Fruit fly (Drosophila melanogaster) whole organism, embryonic: ENCODE data around the gene Gclc.

Experiments used
- CG34422 ChIP-seq: fragments of 200-800 bp; sonication (Bioruptor generic); IDR thresholded peaks from 3 replicates; pipeline ENCODE4 v1.3.6; 2022; ENCODE audit warnings: missing biosample characterization, missing genetic modification characterization
- CG8359 ChIP-seq: fragments of 200-800 bp; sonication (Bioruptor generic); optimal IDR thresholded peaks from 2 replicates; lab custom pipeline; 2017; ENCODE audit warnings: missing biosample characterization, mild to moderate bottlenecking, missing genetic modification characterization, borderline replicate concordance
- Dfd ChIP-seq, 2 experiments: fragments of >200 bp; optimal IDR thresholded peaks; 2 replicates each; lab custom pipeline; 2017; ENCODE audit warnings: missing biosample characterization in 2 of 2, missing genetic modification characterization in 2 of 2
- Hey ChIP-seq: fragments of 200-800 bp; sonication (Bioruptor generic); optimal IDR thresholded peaks from 3 replicates; lab custom pipeline; 2018; ENCODE audit warnings: missing biosample characterization, mild to moderate bottlenecking, missing genetic modification characterization
- HmgZ ChIP-seq: fragments of 200-800 bp; sonication (Bioruptor generic); optimal IDR thresholded peaks from 2 replicates; lab custom pipeline; 2018; ENCODE audit warnings: missing biosample characterization, mild to moderate bottlenecking, missing genetic modification characterization
- NK7.1 ChIP-seq: fragments of 200-800 bp; sonication (Bioruptor generic); optimal IDR thresholded peaks from 3 replicates; lab custom pipeline; 2016; ENCODE audit warnings: missing biosample characterization, missing genetic modification characterization
- Poxn ChIP-seq: fragments of 200-800 bp; sonication (Bioruptor generic); IDR thresholded peaks from 2 replicates; pipeline ENCODE4 v1.3.6; 2022; ENCODE audit warnings: missing biosample characterization, missing genetic modification characterization
- Xrp1 ChIP-seq: fragments of 200-800 bp; sonication (Bioruptor generic); IDR thresholded peaks from 2 replicates; pipeline ENCODE4 v1.3.6; 2022; ENCODE audit warnings: missing biosample characterization, missing genetic modification characterization
- fd3F ChIP-seq: fragments of 200-800 bp; sonication (Bioruptor generic); optimal IDR thresholded peaks from 2 replicates; lab custom pipeline; 2018; ENCODE audit warnings: missing biosample characterization, mild to moderate bottlenecking, missing genetic modification characterization, moderate library complexity
- pan ChIP-seq, 4 experiments: fragments of >200 bp in 3 of 4; fragments of 200-800 bp in 1 of 4; sonication (Bioruptor generic) in 1 of 4; optimal IDR thresholded peaks in 3 of 4; IDR thresholded peaks in 1 of 4; 2 replicates each; pipeline versions ENCODE4 v1.3.6 to Lab custom; 2017 to 2022; ENCODE audit warnings: missing biosample characterization in 2 of 4, missing genetic modification characterization in 2 of 4, mixed read lengths in 1 of 4
- psq ChIP-seq: fragments of 200-800 bp; sonication (Bioruptor generic); optimal IDR thresholded peaks from 2 replicates; lab custom pipeline; 2017; ENCODE audit warnings: missing biosample characterization, missing genetic modification characterization
- ro ChIP-seq: fragments of 200-800 bp; sonication (Bioruptor generic); IDR thresholded peaks from 2 replicates; pipeline ENCODE4 v1.3.6; 2022; ENCODE audit warnings: missing biosample characterization, missing genetic modification characterization

dm6 chrX:8101479-8102198 lies 14.3 kb downstream of the Gclc start, which contains the start of gene CG2258:
- TF ChIP-seq pan (optimal IDR thresholded peaks at IDR 0.05; lab: Kevin White, UChicago), result no peak
- peak in 1 of 2 experiments; percentile 91 for TF ChIP-seq pan (GFP tag; optimal IDR thresholded peaks at IDR 0.05 in 1 of 2, IDR thresholded peaks at IDR 0.05 in 1 of 2)
- peak; percentile 24 for TF ChIP-seq psq (GFP tag; lab: Kevin White, UChicago)
- TF ChIP-seq HmgZ (tag; lab: Kevin White, UChicago), result peak; percentile 73
- peak; percentile 81 for TF ChIP-seq fd3F (GFP tag; lab: Kevin White, UChicago)
- TF ChIP-seq CG34422, result peak; percentile 89
- peak; percentile 51 for TF ChIP-seq NK7.1
- TF ChIP-seq Xrp1 (GFP tag; lab: Robert Waterston, UW), result peak; percentile 86
- no peak for TF ChIP-seq CG8359 (GFP tag; lab: Kevin White, UChicago)
- TF ChIP-seq Poxn (GFP tag; lab: Robert Waterston, UW), result peak; percentile 37; the same call in 1 of the 2 replicates
- peak; percentile 48 for TF ChIP-seq Hey
- 0 out of 2 replicates have a peak, but pooled peaks have one; percentile 47 for TF ChIP-seq ro (GFP tag; lab: Robert Waterston, UW)
- TF ChIP-seq Dfd (GFP tag; optimal IDR thresholded peaks at IDR 0.05; lab: Kevin White, UChicago), result no peak
